Worm (Caenorhabditis elegans) whole organism, L4 larva: Measurements from ENCODE around the gene Y47D3A.21.

Source experiments
- egl-43 ChIP-seq: fragments of 200-800 bp; sonication (Bioruptor generic); IDR thresholded peaks from 2 replicates; pipeline ENCODE4 v1.3.6; 2022; ENCODE audit warnings: missing genetic modification reagents, missing genetic modification characterization, missing compliant biosample characterization
- lin-13 ChIP-seq: fragments of 150-350 bp; optimal IDR thresholded peaks from 2 replicates; lab custom pipeline; 2014; ENCODE audit warnings: missing biosample characterization, missing genetic modification reagents, missing genetic modification characterization

- TF ChIP-seq lin-13 (GFP tag; lab: Kevin White, UChicago) = no peak
- no peak for TF ChIP-seq egl-43
Observed at ce11 chrIII:11231408-11231807, 47.3 kb downstream of the Y47D3A.21 start.
